Fruit fly (Drosophila melanogaster) whole organism, adult: Measurements from ENCODE around the gene CG32055.

Source experiments
- CG11617 ChIP-seq: fragments of 200-800 bp; sonication (Bioruptor generic); optimal IDR thresholded peaks from 2 replicates; lab custom pipeline; 2017; ENCODE audit warnings: mild to moderate bottlenecking, missing biosample characterization, missing genetic modification reagents, missing genetic modification characterization
- CG14711 ChIP-seq: fragments of 200-800 bp; sonication (Bioruptor generic); optimal IDR thresholded peaks from 2 replicates; lab custom pipeline; 2018; ENCODE audit warnings: missing biosample characterization, mild to moderate bottlenecking, missing genetic modification characterization, moderate library complexity
- CG33017 ChIP-seq: fragments of 200-800 bp; sonication (Bioruptor generic); optimal IDR thresholded peaks from 2 replicates; lab custom pipeline; 2018; ENCODE audit warnings: missing biosample characterization, mild to moderate bottlenecking, missing genetic modification characterization, moderate library complexity
- CG7045 ChIP-seq: fragments of 200-800 bp; sonication (Bioruptor generic); optimal IDR thresholded peaks from 2 replicates; lab custom pipeline; 2017; ENCODE audit warnings: missing biosample characterization, mild to moderate bottlenecking, missing genetic modification characterization
- Clk ChIP-seq: fragments of 200-800 bp; sonication (Bioruptor generic); optimal IDR thresholded peaks from 2 replicates; lab custom pipeline; 2017; ENCODE audit warnings: missing biosample characterization, missing genetic modification characterization
- ovo ChIP-seq: fragments of 200-800 bp; sonication (Bioruptor generic); optimal IDR thresholded peaks from 2 replicates; lab custom pipeline; 2016; ENCODE audit warnings: missing biosample characterization, missing genetic modification characterization
- tj ChIP-seq: fragments of 200-800 bp; sonication (Bioruptor generic); optimal IDR thresholded peaks from 3 replicates; lab custom pipeline; 2017; ENCODE audit warnings: missing biosample characterization, mild to moderate bottlenecking, missing genetic modification characterization, moderate library complexity
- toe ChIP-seq: fragments of 200-800 bp; sonication (Bioruptor generic); optimal IDR thresholded peaks from 2 replicates; lab custom pipeline; 2016; ENCODE audit warnings: missing biosample characterization, missing genetic modification characterization

- no peak for TF ChIP-seq Clk
- no peak for TF ChIP-seq CG11617 (GFP tag; lab: Kevin White, UChicago)
- no peak for TF ChIP-seq CG33017 (tag; lab: Kevin White, UChicago)
- TF ChIP-seq toe (GFP tag; lab: Kevin White, UChicago), result no peak
- TF ChIP-seq CG14711 (tag; lab: Kevin White, UChicago), result no peak
- TF ChIP-seq ovo (GFP tag; lab: Kevin White, UChicago), result no peak
- TF ChIP-seq CG7045 (GFP tag; lab: Kevin White, UChicago), result no peak
- TF ChIP-seq tj (GFP tag; lab: Kevin White, UChicago), result no peak
These were observed 29.9 kb upstream of the CG32055 start for dm6 chr3L:10249836-10250235.
